Worm (Caenorhabditis elegans) whole organism, L4/young adult: ENCODE measurements around the gene yif-1.

ENCODE experiments used
- W03F9.2 ChIP-seq: fragments of 150-350 bp; optimal IDR thresholded peaks from 2 replicates; lab custom pipeline; 2014; ENCODE audit warnings: missing biosample characterization, missing genetic modification characterization
- him-1 ChIP-seq: sonication (generic microtip); optimal IDR thresholded peaks from 2 replicates; lab custom pipeline; 2016; ENCODE audit warnings: missing genotype, missing genetic modification reagents, missing genetic modification characterization, missing compliant biosample characterization

DNA sequence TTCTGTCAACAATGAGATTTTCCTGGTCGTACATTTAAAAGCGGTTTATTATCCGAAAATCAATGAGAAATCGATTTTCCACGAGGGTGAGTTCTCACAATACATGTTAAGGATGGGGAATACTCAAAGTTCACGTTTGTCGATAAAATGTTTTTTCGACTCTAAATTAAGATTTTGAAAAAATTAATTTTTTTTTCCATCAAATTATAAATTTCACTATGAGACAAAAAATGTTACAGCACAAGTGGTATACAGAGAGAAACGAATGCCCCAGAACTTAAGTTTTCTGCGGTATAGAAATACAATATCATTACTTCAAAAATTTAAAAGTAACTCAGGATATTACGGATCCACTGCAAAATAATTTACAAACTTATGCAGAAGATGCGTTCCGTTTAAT is 23.5 kb upstream of the yif-1 start, which contains the start of gene R04B5.1:
- no peak for TF ChIP-seq W03F9.2 (tag; lab: Kevin White, UChicago)
- TF ChIP-seq him-1 (tag; lab: Kevin White, UChicago), result no peak
